Worm (Caenorhabditis elegans): ENCODE data around the gene C06H2.7.

Gene C06H2.7

DNA sequence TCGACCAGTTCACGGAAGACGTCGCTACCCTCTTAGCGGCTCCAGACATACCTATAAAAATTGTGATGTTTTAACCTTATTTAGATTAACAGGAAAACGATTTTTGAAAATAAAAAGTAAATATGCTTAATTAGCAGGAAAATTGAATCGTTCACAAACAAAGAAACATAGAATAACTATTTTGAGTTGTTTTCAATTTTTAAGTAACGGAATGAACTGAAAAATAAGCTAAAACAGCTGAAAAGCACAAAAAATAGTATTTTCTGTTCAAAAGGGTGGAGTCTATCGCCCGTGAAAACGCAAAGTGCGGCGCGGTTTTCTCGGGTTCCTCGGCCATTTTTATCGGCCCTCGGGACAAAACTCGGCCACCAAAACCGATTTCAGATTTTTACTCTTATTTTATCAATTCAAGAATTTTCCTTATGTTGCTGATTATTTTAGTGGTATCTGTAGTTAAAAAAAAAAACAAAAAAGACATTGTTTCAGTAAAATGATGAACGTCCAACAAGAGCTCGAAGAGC, 20.7 kb downstream of the C06H2.7 start, which contains the start of the genes atp-5 and lmtr-3 (continued):
- TF ChIP-seq ctbp-1 (GFP tag; IDR thresholded peaks at IDR 0.05) (peak; percentile 20; the same call in 1 of the 2 replicates), jun-1 (tag; optimal IDR thresholded peaks at IDR 0.05) (no peak), nhr-6 (tag; optimal IDR thresholded peaks at IDR 0.05) (peak; percentile 68), mep-1 (tag; optimal IDR thresholded peaks at IDR 0.05) (peak; percentile 81), Y105C5A.15 (GFP tag; IDR thresholded peaks at IDR 0.05) (no peak), ceh-28 (tag; optimal IDR thresholded peaks at IDR 0.05) (no peak), lin-13 (GFP tag; optimal IDR thresholded peaks at IDR 0.05) (peak; percentile 43), egl-43 (GFP tag; IDR thresholded peaks at IDR 0.05) (no peak), lin-15B (tag; optimal IDR thresholded peaks at IDR 0.05) (no peak), snpc-4 (tag; optimal IDR thresholded peaks at IDR 0.05) (no peak), saeg-2 (GFP tag; IDR thresholded peaks at IDR 0.05) (no peak), ceh-82 (tag; optimal IDR thresholded peaks at IDR 0.05) (no peak), skn-1 (tag; optimal IDR thresholded peaks at IDR 0.05) (no peak), nhr-102 (tag; optimal IDR thresholded peaks at IDR 0.05) (no peak), lim-7 (GFP tag; IDR thresholded peaks at IDR 0.05) (no peak), ceh-62 (tag; optimal IDR thresholded peaks at IDR 0.05) (no peak), gei-8 (GFP tag; optimal IDR thresholded peaks at IDR 0.05) (no peak), daf-12 (tag; optimal IDR thresholded peaks at IDR 0.05) (no peak), php-3 (GFP tag; IDR thresholded peaks at IDR 0.05) (no peak), D1046.2 (GFP tag; IDR thresholded peaks at IDR 0.05) (no peak), attf-4 (tag; optimal IDR thresholded peaks at IDR 0.05) (no peak), lin-39 (tag; optimal IDR thresholded peaks at IDR 0.05) (no peak), nhr-77 (tag; optimal IDR thresholded peaks at IDR 0.05) (peak; percentile 8), egl-27 (tag; optimal IDR thresholded peaks at IDR 0.05) (no peak), nhr-25 (tag; optimal IDR thresholded peaks at IDR 0.05; ENCODE audit: borderline replicate concordance, insufficient read depth) (peak; percentile 52), ztf-11 (tag; optimal IDR thresholded peaks at IDR 0.05) (no peak), Y5F2A.4 (GFP tag; optimal IDR thresholded peaks at IDR 0.05) (no peak), F37D6.2 (tag; optimal IDR thresholded peaks at IDR 0.05) (no peak), vab-7 (GFP tag; IDR thresholded peaks at IDR 0.05) (no peak; the same call in none of the 2 replicates), fos-1 (tag; optimal IDR thresholded peaks at IDR 0.05) (no peak), arid-1 (GFP tag; conservative IDR thresholded peaks at IDR 0.05) (no peak; the same call in 1 of the 2 replicates), set-16 (GFP tag; IDR thresholded peaks at IDR 0.05) (no peak), hlh-30 (tag; optimal IDR thresholded peaks at IDR 0.05; ENCODE audit: insufficient read depth) (peak; percentile 93), aha-1 (tag) (peak; percentile 16), unc-130 (GFP tag; optimal IDR thresholded peaks at IDR 0.05) (peak; percentile 96), mes-2 (tag; optimal IDR thresholded peaks at IDR 0.05; ENCODE audit: poor library complexity, severe bottlenecking) (peak; percentile 99), dmd-8 (GFP tag; IDR thresholded peaks at IDR 0.05) (no peak), daf-16 (GFP tag; optimal IDR thresholded peaks at IDR 0.05) (no peak), daf-16 (tag; optimal IDR thresholded peaks at IDR 0.05) (peak; percentile 47), dmd-9 (GFP tag; IDR thresholded peaks at IDR 0.05) (peak; percentile 78), nhr-111 (GFP tag; optimal IDR thresholded peaks at IDR 0.05) (no peak), mxl-2 (GFP tag; conservative IDR thresholded peaks at IDR 0.05) (no peak), unc-39 (tag; optimal IDR thresholded peaks at IDR 0.05) (no peak), cey-2 (tag; optimal IDR thresholded peaks at IDR 0.05; ENCODE audit: borderline replicate concordance, insufficient read depth) (no peak), T26A8.4 (GFP tag; IDR thresholded peaks at IDR 0.05) (peak; percentile 32; the same call in 1 of the 2 replicates), ztf-7 (tag; optimal IDR thresholded peaks at IDR 0.05) (no peak), ces-1 (GFP tag; optimal IDR thresholded peaks at IDR 0.05) (no peak), snpc-1.2 (GFP tag; IDR thresholded peaks at IDR 0.05) (no peak), daf-8 (GFP tag; IDR thresholded peaks at IDR 0.05) (no peak), nhr-11 (tag; optimal IDR thresholded peaks at IDR 0.05) (no peak), zip-2 (tag; optimal IDR thresholded peaks at IDR 0.05) (no peak), F44E2.7 (GFP tag; IDR thresholded peaks at IDR 0.05) (no peak), dpl-1 (GFP tag; optimal IDR thresholded peaks at IDR 0.05) (peak; percentile 70)

Data from whole organism, L4 larva.